Worm (Caenorhabditis elegans) whole organism, L3 larva: ENCODE measurements around the gene H04D03.4.

ENCODE experiments used
- R02D3.7 ChIP-seq: fragments of 150-350 bp; optimal IDR thresholded peaks from 2 replicates; lab custom pipeline; 2014; ENCODE audit warnings: missing biosample characterization, missing genetic modification characterization
- ZK546.5 ChIP-seq: sonication (generic microtip); optimal IDR thresholded peaks from 2 replicates; lab custom pipeline; 2017; ENCODE audit warnings: missing biosample characterization, missing genetic modification characterization
- aly-2 ChIP-seq: fragments of 150-350 bp; optimal IDR thresholded peaks from 2 replicates; lab custom pipeline; 2014; ENCODE audit warnings: missing biosample characterization, missing genetic modification characterization
- ama-1 ChIP-seq: fragments of 150-350 bp; optimal IDR thresholded peaks from 2 replicates; lab custom pipeline; 2018
- ceh-16 ChIP-seq: sonication (generic microtip); optimal IDR thresholded peaks from 2 replicates; lab custom pipeline; 2017; ENCODE audit warnings: missing biosample characterization, missing genetic modification characterization
- ceh-28 ChIP-seq: fragments of 150-350 bp; optimal IDR thresholded peaks from 2 replicates; lab custom pipeline; 2014; ENCODE audit warnings: missing biosample characterization, missing genetic modification reagents, missing genetic modification characterization
- ceh-82 ChIP-seq: fragments of 150-350 bp; optimal IDR thresholded peaks from 2 replicates; lab custom pipeline; 2014; ENCODE audit warnings: missing biosample characterization, missing genetic modification characterization
- ceh-9 ChIP-seq: sonication (generic microtip); optimal IDR thresholded peaks from 2 replicates; lab custom pipeline; 2018; ENCODE audit warnings: missing biosample characterization, missing genetic modification characterization
- daf-12 ChIP-seq: fragments of 150-350 bp; optimal IDR thresholded peaks from 2 replicates; lab custom pipeline; 2014; ENCODE audit warnings: missing biosample characterization, missing genetic modification reagents, missing genetic modification characterization
- egl-27 ChIP-seq: sonication (generic microtip); optimal IDR thresholded peaks from 4 replicates; lab custom pipeline; 2017; ENCODE audit warnings: missing biosample characterization, missing genetic modification reagents, missing genetic modification characterization
- egl-5 ChIP-seq: fragments of 150-350 bp; optimal IDR thresholded peaks from 2 replicates; lab custom pipeline; 2017; ENCODE audit warnings: missing biosample characterization, missing genetic modification reagents, missing genetic modification characterization, inconsistent platforms
- elt-1 ChIP-seq: fragments of 150-350 bp; optimal IDR thresholded peaks from 2 replicates; lab custom pipeline; 2014; ENCODE audit warnings: missing biosample characterization, missing genetic modification characterization
- elt-2 ChIP-seq: sonication (generic microtip); optimal IDR thresholded peaks from 2 replicates; lab custom pipeline; 2016; ENCODE audit warnings: missing genetic modification reagents, mild to moderate bottlenecking, missing genetic modification characterization, missing compliant biosample characterization
- elt-3 ChIP-seq, 3 experiments: fragments of 150-350 bp in 1 of 3; sonication (generic microtip) in 2 of 3; optimal IDR thresholded peaks; 2 replicates in 2 of 3; 4 replicates in 1 of 3; lab custom pipeline; 2014 to 2017; ENCODE audit warnings: missing biosample characterization in 3 of 3, missing genetic modification characterization in 3 of 3
- eor-1 ChIP-seq, 2 experiments: fragments of 150-350 bp; optimal IDR thresholded peaks; 2 replicates each; lab custom pipeline; 2014 to 2018; ENCODE audit warnings: missing biosample characterization in 2 of 2, missing genetic modification characterization in 2 of 2
- fkh-10 ChIP-seq: sonication (generic microtip); optimal IDR thresholded peaks from 2 replicates; lab custom pipeline; 2017; ENCODE audit warnings: missing biosample characterization, missing genetic modification reagents, missing genetic modification characterization
- fkh-2 ChIP-seq: fragments of 150-350 bp; optimal IDR thresholded peaks from 2 replicates; lab custom pipeline; 2014; ENCODE audit warnings: missing biosample characterization, missing genetic modification reagents, missing genetic modification characterization
- fos-1 ChIP-seq: fragments of 150-350 bp; optimal IDR thresholded peaks from 2 replicates; lab custom pipeline; 2014; ENCODE audit warnings: missing biosample characterization, missing genetic modification characterization
- hmg-11 ChIP-seq: sonication (generic microtip); optimal IDR thresholded peaks from 2 replicates; lab custom pipeline; 2016; ENCODE audit warnings: missing genetic modification characterization, missing compliant biosample characterization
- jun-1 ChIP-seq: fragments of 150-350 bp; optimal IDR thresholded peaks from 2 replicates; lab custom pipeline; 2014; ENCODE audit warnings: missing biosample characterization, missing genetic modification reagents, missing genetic modification characterization
- lin-15B ChIP-seq: fragments of 150-350 bp; optimal IDR thresholded peaks from 2 replicates; lab custom pipeline; 2014; ENCODE audit warnings: missing biosample characterization, missing genetic modification characterization
- lin-39 ChIP-seq: fragments of 150-350 bp; optimal IDR thresholded peaks from 2 replicates; lab custom pipeline; 2018; ENCODE audit warnings: missing biosample characterization, missing genetic modification reagents, missing genetic modification characterization
- lsy-12 ChIP-seq: sonication (generic microtip); optimal IDR thresholded peaks from 2 replicates; lab custom pipeline; 2016; ENCODE audit warnings: mild to moderate bottlenecking, missing genetic modification characterization, missing compliant biosample characterization
- mdl-1 ChIP-seq: fragments of 150-350 bp; optimal IDR thresholded peaks from 2 replicates; lab custom pipeline; 2014; ENCODE audit warnings: missing biosample characterization, missing genetic modification characterization
- mml-1 ChIP-seq: fragments of 150-350 bp; sonication (generic microtip); optimal IDR thresholded peaks from 3 replicates; lab custom pipeline; 2014; ENCODE audit warnings: missing biosample characterization, missing genetic modification characterization
- nfya-1 ChIP-seq: sonication (generic microtip); optimal IDR thresholded peaks from 2 replicates; lab custom pipeline; 2017; ENCODE audit warnings: missing genetic modification characterization, mild to moderate bottlenecking, missing compliant biosample characterization, antibody characterized with exemption, moderate library complexity; ENCODE audit not compliant: insufficient read depth
- nhr-11 ChIP-seq: fragments of 150-350 bp; optimal IDR thresholded peaks from 2 replicates; lab custom pipeline; 2014; ENCODE audit warnings: missing biosample characterization, missing genetic modification characterization
- nhr-12 ChIP-seq: fragments of 150-350 bp; optimal IDR thresholded peaks from 2 replicates; lab custom pipeline; 2014; ENCODE audit warnings: missing biosample characterization, missing genetic modification characterization
- nhr-23 ChIP-seq: fragments of 150-350 bp; optimal IDR thresholded peaks from 2 replicates; lab custom pipeline; 2014; ENCODE audit warnings: missing biosample characterization, missing genetic modification reagents, missing genetic modification characterization
- nhr-237 ChIP-seq: fragments of 150-350 bp; optimal IDR thresholded peaks from 2 replicates; lab custom pipeline; 2014; ENCODE audit warnings: missing biosample characterization, missing genetic modification characterization
- nhr-25 ChIP-seq: sonication (generic microtip); optimal IDR thresholded peaks from 2 replicates; lab custom pipeline; 2017; ENCODE audit warnings: missing biosample characterization, missing genetic modification characterization
- nhr-28 ChIP-seq: fragments of 150-350 bp; optimal IDR thresholded peaks from 2 replicates; lab custom pipeline; 2014; ENCODE audit warnings: missing biosample characterization, missing genetic modification characterization
- nhr-43 ChIP-seq: sonication (generic microtip); optimal IDR thresholded peaks from 2 replicates; lab custom pipeline; 2016; ENCODE audit warnings: mild to moderate bottlenecking, missing genetic modification characterization, missing compliant biosample characterization; ENCODE audit not compliant: poor library complexity, severe bottlenecking
- nhr-67 ChIP-seq: fragments of 150-350 bp; optimal IDR thresholded peaks from 2 replicates; lab custom pipeline; 2014; ENCODE audit warnings: missing biosample characterization, missing genetic modification characterization
- nhr-76 ChIP-seq: fragments of 150-350 bp; sonication (generic microtip); optimal IDR thresholded peaks from 5 replicates; lab custom pipeline; 2014; ENCODE audit warnings: missing biosample characterization, missing genetic modification characterization
- nhr-77 ChIP-seq: fragments of 150-350 bp; optimal IDR thresholded peaks from 2 replicates; lab custom pipeline; 2014; ENCODE audit warnings: missing biosample characterization, missing genetic modification characterization
- pha-4 ChIP-seq: fragments of 150-350 bp; optimal IDR thresholded peaks from 2 replicates; lab custom pipeline; 2014; ENCODE audit warnings: missing biosample characterization, missing genetic modification reagents, missing genetic modification characterization
- pqm-1 ChIP-seq: fragments of 150-350 bp; optimal IDR thresholded peaks from 2 replicates; lab custom pipeline; 2017; ENCODE audit warnings: missing biosample characterization, missing genetic modification characterization, inconsistent platforms
- sea-2 ChIP-seq: fragments of 150-350 bp; sonication (generic microtip); optimal IDR thresholded peaks from 4 replicates; lab custom pipeline; 2014; ENCODE audit warnings: missing biosample characterization, missing genetic modification reagents, missing genetic modification characterization
- skn-1 ChIP-seq: fragments of 150-350 bp; optimal IDR thresholded peaks from 2 replicates; lab custom pipeline; 2014; ENCODE audit warnings: missing biosample characterization, missing genetic modification characterization
- snpc-4 ChIP-seq: fragments of 150-350 bp; optimal IDR thresholded peaks from 2 replicates; lab custom pipeline; 2014; ENCODE audit warnings: missing biosample characterization, missing genetic modification characterization
- tbx-2 ChIP-seq: sonication (generic microtip); optimal IDR thresholded peaks from 2 replicates; lab custom pipeline; 2016; ENCODE audit warnings: mild to moderate bottlenecking, missing genetic modification characterization, missing compliant biosample characterization
- unc-39 ChIP-seq: sonication (generic microtip); optimal IDR thresholded peaks from 4 replicates; lab custom pipeline; 2017; ENCODE audit warnings: missing biosample characterization, missing genetic modification characterization
- zag-1 ChIP-seq: fragments of 150-350 bp; optimal IDR thresholded peaks from 2 replicates; lab custom pipeline; 2014; ENCODE audit warnings: missing biosample characterization, missing genetic modification characterization
- ztf-11 ChIP-seq: fragments of 150-350 bp; optimal IDR thresholded peaks from 2 replicates; lab custom pipeline; 2014; ENCODE audit warnings: missing biosample characterization, missing genetic modification characterization
- ztf-4 ChIP-seq: fragments of 150-350 bp; optimal IDR thresholded peaks from 2 replicates; lab custom pipeline; 2014; ENCODE audit warnings: missing biosample characterization, missing genetic modification characterization

The H04D03.4 gene

ce11 chrIII:10421680-10422079 is 29.2 kb downstream of the H04D03.4 start:
- TF ChIP-seq unc-39 (tag; lab: Kevin White, UChicago) (no peak), nhr-25 (tag; lab: Kevin White, UChicago) (no peak), tbx-2 (no peak), lin-39 (tag; lab: Kevin White, UChicago) (no peak), nhr-11 (tag; lab: Kevin White, UChicago) (no peak), lin-15B (tag; lab: Kevin White, UChicago) (no peak), nhr-237 (tag; lab: Kevin White, UChicago) (no peak)

- peak; percentile 32 for TF ChIP-seq nhr-23
- TF ChIP-seq elt-3 (tag; optimal IDR thresholded peaks at IDR 0.05; lab: Kevin White, UChicago), result no peak
- TF ChIP-seq pha-4 (tag; lab: Kevin White, UChicago), result peak; percentile 53
- peak; percentile 60 for TF ChIP-seq lin-39 (tag; lab: Kevin White, UChicago)
- peak; percentile 14 for TF ChIP-seq aly-2
- TF ChIP-seq pqm-1 (tag; lab: Kevin White, UChicago), result peak; percentile 39
- no peak for TF ChIP-seq egl-27 (tag; lab: Kevin White, UChicago)
- no peak for TF ChIP-seq skn-1 (tag; lab: Kevin White, UChicago)
- TF ChIP-seq lin-15B (tag; lab: Kevin White, UChicago), result peak; percentile 50
- TF ChIP-seq nhr-25 (tag; lab: Kevin White, UChicago), result peak; percentile 19
- peak; percentile 11 for TF ChIP-seq R02D3.7 (tag; lab: Kevin White, UChicago)
- TF ChIP-seq ceh-9 (tag; lab: Kevin White, UChicago), result no peak
- no peak for TF ChIP-seq snpc-4 (tag; lab: Kevin White, UChicago)
- TF ChIP-seq hmg-11, result peak; percentile 29
- peak; percentile 35 for TF ChIP-seq nfya-1 (tag; lab: Kevin White, UChicago)
- TF ChIP-seq elt-2 (tag; lab: Kevin White, UChicago), result peak; percentile 22
Measured at ce11 chrIII:10415822-10416221, 35.1 kb downstream of the H04D03.4 start, which contains the start of gene ymel-1. TSS of gene ymel-1 (plus strand) at chrIII:10416139.

ce11 chrIII:10407198-10407663 is 43.7 kb downstream of the H04D03.4 start, which contains the start of gene hat-1:
TSS of gene hat-1 (minus strand) at chrIII:10407248.
- TF ChIP-seq egl-5 (tag; lab: Kevin White, UChicago), result peak; percentile 83
- TF ChIP-seq zag-1 (tag; lab: Kevin White, UChicago), result peak; percentile 55
- TF ChIP-seq R02D3.7 (tag; lab: Kevin White, UChicago), result peak; percentile 100
- peak; percentile 92 for TF ChIP-seq tbx-2
- TF ChIP-seq nhr-43, result peak; percentile 97
- no peak for TF ChIP-seq aly-2
- no peak for TF ChIP-seq mml-1
- TF ChIP-seq mdl-1 (tag; lab: Kevin White, UChicago), result peak; percentile 46
- no peak for TF ChIP-seq ceh-16
- TF ChIP-seq daf-12, result peak; percentile 56
- TF ChIP-seq fos-1 (tag; lab: Kevin White, UChicago), result peak; percentile 39
- peak; percentile 90 for TF ChIP-seq lin-39 (tag; lab: Kevin White, UChicago)
- peak; percentile 65 for TF ChIP-seq nhr-77 (tag; lab: Kevin White, UChicago)
- TF ChIP-seq nhr-237 (tag; lab: Kevin White, UChicago), result no peak
- TF ChIP-seq ztf-11 (tag; lab: Kevin White, UChicago), result no peak
- TF ChIP-seq nhr-25 (tag; lab: Kevin White, UChicago), result peak; percentile 91
- no peak for TF ChIP-seq nhr-12 (tag; lab: Kevin White, UChicago)
- peak; percentile 97 for TF ChIP-seq nhr-23
- peak; percentile 96 for TF ChIP-seq pha-4 (tag; lab: Kevin White, UChicago)
- peak; percentile 89 for TF ChIP-seq skn-1 (tag; lab: Kevin White, UChicago)
- peak; percentile 93 for TF ChIP-seq lsy-12 (tag; lab: Kevin White, UChicago)
- TF ChIP-seq elt-1 (tag; lab: Kevin White, UChicago), result peak; percentile 42
- peak; percentile 97 for TF ChIP-seq nfya-1 (tag; lab: Kevin White, UChicago)
- peak; percentile 92 for TF ChIP-seq jun-1 (tag; lab: Kevin White, UChicago)
- peak; percentile 90 for TF ChIP-seq fkh-10 (GFP tag; lab: Kevin White, UChicago)
- TF ChIP-seq eor-1 (tag; optimal IDR thresholded peaks at IDR 0.05; lab: Kevin White, UChicago), result no peak
- TF ChIP-seq ZK546.5 (tag; lab: Kevin White, UChicago), result peak; percentile 35
- peak; percentile 72 for TF ChIP-seq pqm-1 (tag; lab: Kevin White, UChicago)
- peak; percentile 98 for TF ChIP-seq lin-15B (tag; lab: Kevin White, UChicago)
- no peak for TF ChIP-seq nhr-28 (tag; lab: Kevin White, UChicago)
- no peak for TF ChIP-seq elt-3 (tag; optimal IDR thresholded peaks at IDR 0.05; lab: Kevin White, UChicago)
- no peak for TF ChIP-seq nhr-76 (tag; lab: Kevin White, UChicago)
- peak; percentile 83 for TF ChIP-seq ama-1 (lab: Kevin White, UChicago)
- peak; percentile 92 for TF ChIP-seq ceh-28
- TF ChIP-seq ceh-9 (tag; lab: Kevin White, UChicago), result no peak
- TF ChIP-seq sea-2 (GFP tag; lab: Kevin White, UChicago), result no peak
- TF ChIP-seq ztf-4 (tag; lab: Kevin White, UChicago), result peak; percentile 54
- no peak for TF ChIP-seq fkh-2 (tag; lab: Kevin White, UChicago)
- TF ChIP-seq egl-27 (tag; lab: Kevin White, UChicago), result peak; percentile 68
- peak; percentile 74 for TF ChIP-seq elt-2 (tag; lab: Kevin White, UChicago)
- peak; percentile 80 for TF ChIP-seq snpc-4 (tag; lab: Kevin White, UChicago)
- peak; percentile 90 for TF ChIP-seq hmg-11
- TF ChIP-seq nhr-11 (tag; lab: Kevin White, UChicago), result peak; percentile 71
- no peak for TF ChIP-seq nhr-67 (tag; lab: Kevin White, UChicago)
- peak; percentile 49 for TF ChIP-seq ceh-82
